Worm (Caenorhabditis elegans) whole organism, midembryonic: ENCODE results near the gene C08B6.3.

Experiments
- T22C8.4 ChIP-seq: fragments of 200-800 bp; sonication (Bioruptor generic); IDR thresholded peaks from 2 replicates; pipeline ENCODE4 v1.3.6; 2022; ENCODE audit warnings: missing genetic modification characterization, missing compliant biosample characterization
- cog-1 ChIP-seq: sonication (generic microtip); optimal IDR thresholded peaks from 2 replicates; lab custom pipeline; 2016; ENCODE audit warnings: missing genetic modification characterization, missing compliant biosample characterization
- flt-1 ChIP-seq: fragments of 200-800 bp; sonication (Bioruptor generic); IDR thresholded peaks from 2 replicates; pipeline ENCODE4 v1.3.6; 2022; ENCODE audit warnings: missing genetic modification characterization, missing compliant biosample characterization
- klf-2 ChIP-seq: fragments of 200-800 bp; sonication (Bioruptor generic); conservative IDR thresholded peaks from 2 replicates; pipeline ENCODE4 v1.3.6; 2022; ENCODE audit warnings: missing genetic modification reagents, missing genetic modification characterization, missing compliant biosample characterization
- med-1 ChIP-seq: sonication (generic microtip); optimal IDR thresholded peaks from 2 replicates; lab custom pipeline; 2017; ENCODE audit warnings: missing genetic modification characterization, mild to moderate bottlenecking, missing compliant biosample characterization, antibody characterized with exemption, missing genetic modification reagents; ENCODE audit not compliant: insufficient read depth
- ref-1 ChIP-seq: fragments of 200-800 bp; sonication (Bioruptor generic); conservative IDR thresholded peaks from 2 replicates; pipeline ENCODE4 v1.3.6; 2022; ENCODE audit warnings: missing genetic modification reagents, missing genetic modification characterization, missing compliant biosample characterization
- tab-1 ChIP-seq: fragments of 200-800 bp; sonication (Bioruptor generic); IDR thresholded peaks from 2 replicates; pipeline ENCODE4 v1.3.6; 2022; ENCODE audit warnings: missing genetic modification characterization, missing compliant biosample characterization
- ztf-23 ChIP-seq: fragments of 200-800 bp; sonication (Bioruptor generic); IDR thresholded peaks from 2 replicates; pipeline ENCODE4 v1.3.6; 2022; ENCODE audit warnings: missing genetic modification reagents, missing genetic modification characterization, missing compliant biosample characterization
- ztf-29 ChIP-seq: fragments of 200-800 bp; sonication (Bioruptor generic); IDR thresholded peaks from 2 replicates; pipeline ENCODE4 v1.3.6; 2022; ENCODE audit warnings: missing genetic modification reagents, missing genetic modification characterization, missing compliant biosample characterization

C08B6.3 gene

DNA sequence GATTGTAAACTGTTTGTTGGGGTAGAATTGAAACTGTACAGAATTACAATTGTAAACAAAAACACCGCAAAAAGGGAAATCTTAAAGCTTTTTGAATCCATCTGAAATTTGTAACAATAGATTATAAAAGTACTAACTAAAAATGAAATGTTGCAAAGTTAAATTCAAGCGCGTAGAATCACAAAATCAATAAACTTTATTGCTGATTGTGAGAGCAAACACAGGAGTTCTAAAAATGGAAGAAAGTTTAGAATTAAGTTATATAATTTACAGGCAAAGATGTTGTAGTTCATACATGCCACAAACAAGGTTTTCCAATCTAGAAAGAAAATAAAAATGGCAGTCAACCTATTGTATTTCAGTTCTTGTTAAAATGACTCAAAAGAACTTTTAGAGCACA is at the start of gene C08B6.3:
Gene C08B6.3 (minus strand): TSS at position 101 of the 400 bp plus-strand sequence.
- no peak for TF ChIP-seq flt-1 (GFP tag; lab: Robert Waterston, UW)
- TF ChIP-seq ref-1 (GFP tag; lab: Robert Waterston, UW) = no peak
- no peak for TF ChIP-seq T22C8.4 (GFP tag; lab: Robert Waterston, UW)

ce11 chrV:10160954-10161353 is 48.9 kb upstream of the C08B6.3 start, which contains the start of gene C51E3.10:
TSS of gene C51E3.10 (minus strand) at chrV:10161134.
- TF ChIP-seq klf-2 (GFP tag; lab: Robert Waterston, UW) (no peak), ztf-23 (GFP tag; lab: Robert Waterston, UW) (no peak), ref-1 (GFP tag; lab: Robert Waterston, UW) (no peak), tab-1 (GFP tag; lab: Robert Waterston, UW) (no peak), flt-1 (GFP tag; lab: Robert Waterston, UW) (no peak), ztf-29 (no peak), med-1 (GFP tag; lab: Kevin White, UChicago) (no peak), T22C8.4 (GFP tag; lab: Robert Waterston, UW) (no peak), cog-1 (no peak)

- TF ChIP-seq cog-1 (no peak), ztf-29 (no peak), med-1 (GFP tag; lab: Kevin White, UChicago) (no peak), tab-1 (GFP tag; lab: Robert Waterston, UW) (no peak), T22C8.4 (GFP tag; lab: Robert Waterston, UW) (no peak), ztf-23 (GFP tag; lab: Robert Waterston, UW) (no peak), ref-1 (GFP tag; lab: Robert Waterston, UW) (no peak), klf-2 (GFP tag; lab: Robert Waterston, UW) (no peak), flt-1 (GFP tag; lab: Robert Waterston, UW) (no peak)
These were observed 47.9 kb upstream of the C08B6.3 start for ce11 chrV:10159972-10160371.

DNA sequence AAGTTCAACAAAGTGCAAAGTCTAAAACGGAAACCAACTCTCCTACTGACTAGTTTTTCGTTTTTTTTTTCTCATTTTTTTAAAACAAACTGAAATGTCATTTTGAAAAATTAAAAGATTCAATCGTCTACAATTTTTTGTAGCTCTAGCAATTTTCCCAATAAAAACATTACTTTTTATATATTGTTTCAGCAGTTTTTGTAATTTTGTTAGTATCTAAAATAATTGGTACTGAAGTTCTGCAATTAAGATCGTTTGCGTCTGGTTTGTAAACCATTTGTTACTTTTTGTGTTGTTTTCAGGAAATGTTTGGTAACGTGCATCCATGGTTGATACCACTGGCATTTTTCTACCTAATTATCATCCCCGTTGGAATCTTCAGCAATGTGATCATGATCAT is 46.4 kb upstream of the C08B6.3 start, which contains the start of gene srsx-30:
Gene srsx-30 (plus strand): TSS at position 301 of the 400 bp plus-strand sequence.
- no peak for TF ChIP-seq ztf-29
- no peak for TF ChIP-seq T22C8.4 (GFP tag; lab: Robert Waterston, UW)
- TF ChIP-seq ztf-23 (GFP tag; lab: Robert Waterston, UW) = no peak
- TF ChIP-seq tab-1 (GFP tag; lab: Robert Waterston, UW) = no peak
- no peak for TF ChIP-seq klf-2 (GFP tag; lab: Robert Waterston, UW)
- TF ChIP-seq flt-1 (GFP tag; lab: Robert Waterston, UW) = no peak
- no peak for TF ChIP-seq med-1 (GFP tag; lab: Kevin White, UChicago)
- TF ChIP-seq cog-1 = no peak
- TF ChIP-seq ref-1 (GFP tag; lab: Robert Waterston, UW) = no peak

DNA sequence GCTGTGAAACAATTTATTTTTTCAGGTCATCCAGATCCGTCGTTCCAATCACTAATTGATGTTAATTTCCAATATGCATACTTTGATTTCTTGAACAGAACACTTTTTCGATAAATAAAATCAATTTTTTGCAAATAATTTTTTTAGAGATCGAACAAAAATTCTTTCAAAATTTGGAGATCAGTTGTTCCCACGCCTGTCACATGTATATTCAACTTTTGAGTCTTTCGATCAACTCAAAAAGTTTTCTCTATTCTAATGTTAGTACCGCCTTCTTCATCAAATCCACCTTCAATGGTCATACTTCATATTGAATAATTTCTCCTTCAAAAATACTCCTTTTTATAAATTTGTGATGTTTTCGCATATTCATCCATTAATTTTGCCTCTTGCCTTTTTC is 42.6 kb upstream of the C08B6.3 start, which contains the start of gene srsx-29:
Gene srsx-29 (plus strand): TSS at position 301 of the 400 bp plus-strand sequence.
- TF ChIP-seq klf-2 (GFP tag; lab: Robert Waterston, UW) (no peak), flt-1 (GFP tag; lab: Robert Waterston, UW) (no peak), ref-1 (GFP tag; lab: Robert Waterston, UW) (no peak), cog-1 (no peak), T22C8.4 (GFP tag; lab: Robert Waterston, UW) (no peak), ztf-23 (GFP tag; lab: Robert Waterston, UW) (no peak), ztf-29 (no peak), med-1 (GFP tag; lab: Kevin White, UChicago) (no peak), tab-1 (GFP tag; lab: Robert Waterston, UW) (no peak)

DNA sequence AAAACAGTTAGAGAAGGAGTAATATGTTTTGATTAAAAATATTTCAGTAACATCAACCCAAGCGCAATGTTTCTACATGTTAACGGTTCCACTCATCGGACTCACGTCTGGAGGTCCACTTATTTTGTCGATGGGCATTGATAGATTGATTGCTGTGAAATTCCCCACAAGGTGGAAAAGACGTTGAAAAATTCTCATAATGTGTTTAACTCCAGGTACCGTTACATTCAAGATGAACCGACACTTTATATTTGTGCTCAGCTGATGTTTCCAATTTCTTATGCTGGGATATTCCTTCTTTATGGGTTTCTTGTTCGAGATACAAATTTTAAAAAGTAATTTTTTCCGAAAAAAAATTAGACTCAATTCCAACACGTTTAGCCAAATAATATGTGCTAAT is 41.0 kb upstream of the C08B6.3 start:
- TF ChIP-seq flt-1 (GFP tag; lab: Robert Waterston, UW) = no peak
- no peak for TF ChIP-seq T22C8.4 (GFP tag; lab: Robert Waterston, UW)
- TF ChIP-seq ref-1 (GFP tag; lab: Robert Waterston, UW) = no peak
- TF ChIP-seq klf-2 (GFP tag; lab: Robert Waterston, UW) = no peak
- no peak for TF ChIP-seq tab-1 (GFP tag; lab: Robert Waterston, UW)
- TF ChIP-seq ztf-23 (GFP tag; lab: Robert Waterston, UW) = no peak
- no peak for TF ChIP-seq cog-1
- no peak for TF ChIP-seq ztf-29
- no peak for TF ChIP-seq med-1 (GFP tag; lab: Kevin White, UChicago)

- TF ChIP-seq klf-2 (GFP tag; lab: Robert Waterston, UW) (no peak), tab-1 (GFP tag; lab: Robert Waterston, UW) (no peak), ref-1 (GFP tag; lab: Robert Waterston, UW) (no peak), flt-1 (GFP tag; lab: Robert Waterston, UW) (no peak), cog-1 (no peak), med-1 (GFP tag; lab: Kevin White, UChicago) (no peak)
These were observed 40.2 kb upstream of the C08B6.3 start, which contains the start of gene srsx-28 for ce11 chrV:10152278-10152677. TSS of gene srsx-28 (plus strand) at chrV:10152578.

- TF ChIP-seq T22C8.4 (GFP tag; lab: Robert Waterston, UW) (no peak), ref-1 (GFP tag; lab: Robert Waterston, UW) (no peak), klf-2 (GFP tag; lab: Robert Waterston, UW) (no peak), flt-1 (GFP tag; lab: Robert Waterston, UW) (no peak), ztf-29 (no peak), ztf-23 (GFP tag; lab: Robert Waterston, UW) (no peak), cog-1 (no peak)
These were observed 37.6 kb upstream of the C08B6.3 start, which contains the start of gene srsx-27 for ce11 chrV:10149728-10150127. TSS of gene srsx-27 (plus strand) at chrV:10150028.

- TF ChIP-seq med-1 (GFP tag; lab: Kevin White, UChicago) = no peak
- no peak for TF ChIP-seq ztf-29
- no peak for TF ChIP-seq tab-1 (GFP tag; lab: Robert Waterston, UW)
- TF ChIP-seq ref-1 (GFP tag; lab: Robert Waterston, UW) = no peak
- no peak for TF ChIP-seq klf-2 (GFP tag; lab: Robert Waterston, UW)
- TF ChIP-seq cog-1 = no peak
These were observed 36.3 kb upstream of the C08B6.3 start, which contains the start of gene srsx-26 for ce11 chrV:10148352-10148751. TSS of gene srsx-26 (plus strand) at chrV:10148652.
